Worm (Caenorhabditis elegans) whole organism, L3 larva: ENCODE data around the gene timp-1.

Experiments
- R02D3.7 ChIP-seq: fragments of 150-350 bp; optimal IDR thresholded peaks from 2 replicates; lab custom pipeline; 2014; ENCODE audit warnings: missing biosample characterization, missing genetic modification characterization
- aly-2 ChIP-seq: fragments of 150-350 bp; optimal IDR thresholded peaks from 2 replicates; lab custom pipeline; 2014; ENCODE audit warnings: missing biosample characterization, missing genetic modification characterization
- ama-1 ChIP-seq: fragments of 150-350 bp; optimal IDR thresholded peaks from 2 replicates; lab custom pipeline; 2018
- ceh-28 ChIP-seq: fragments of 150-350 bp; optimal IDR thresholded peaks from 2 replicates; lab custom pipeline; 2014; ENCODE audit warnings: missing biosample characterization, missing genetic modification reagents, missing genetic modification characterization
- ceh-9 ChIP-seq: sonication (generic microtip); optimal IDR thresholded peaks from 2 replicates; lab custom pipeline; 2018; ENCODE audit warnings: missing biosample characterization, missing genetic modification characterization
- daf-12 ChIP-seq: fragments of 150-350 bp; optimal IDR thresholded peaks from 2 replicates; lab custom pipeline; 2014; ENCODE audit warnings: missing biosample characterization, missing genetic modification reagents, missing genetic modification characterization
- egl-27 ChIP-seq: sonication (generic microtip); optimal IDR thresholded peaks from 4 replicates; lab custom pipeline; 2017; ENCODE audit warnings: missing biosample characterization, missing genetic modification reagents, missing genetic modification characterization
- egl-5 ChIP-seq: fragments of 150-350 bp; optimal IDR thresholded peaks from 2 replicates; lab custom pipeline; 2017; ENCODE audit warnings: missing biosample characterization, missing genetic modification reagents, missing genetic modification characterization, inconsistent platforms
- fkh-10 ChIP-seq: sonication (generic microtip); optimal IDR thresholded peaks from 2 replicates; lab custom pipeline; 2017; ENCODE audit warnings: missing biosample characterization, missing genetic modification reagents, missing genetic modification characterization
- fkh-2 ChIP-seq: fragments of 150-350 bp; optimal IDR thresholded peaks from 2 replicates; lab custom pipeline; 2014; ENCODE audit warnings: missing biosample characterization, missing genetic modification reagents, missing genetic modification characterization
- fos-1 ChIP-seq: fragments of 150-350 bp; optimal IDR thresholded peaks from 2 replicates; lab custom pipeline; 2014; ENCODE audit warnings: missing biosample characterization, missing genetic modification characterization
- hmg-11 ChIP-seq: sonication (generic microtip); optimal IDR thresholded peaks from 2 replicates; lab custom pipeline; 2016; ENCODE audit warnings: missing genetic modification characterization, missing compliant biosample characterization
- jun-1 ChIP-seq: fragments of 150-350 bp; optimal IDR thresholded peaks from 2 replicates; lab custom pipeline; 2014; ENCODE audit warnings: missing biosample characterization, missing genetic modification reagents, missing genetic modification characterization
- lin-15B ChIP-seq: fragments of 150-350 bp; optimal IDR thresholded peaks from 2 replicates; lab custom pipeline; 2014; ENCODE audit warnings: missing biosample characterization, missing genetic modification characterization
- lin-39 ChIP-seq: fragments of 150-350 bp; optimal IDR thresholded peaks from 2 replicates; lab custom pipeline; 2018; ENCODE audit warnings: missing biosample characterization, missing genetic modification reagents, missing genetic modification characterization
- lsy-12 ChIP-seq: sonication (generic microtip); optimal IDR thresholded peaks from 2 replicates; lab custom pipeline; 2016; ENCODE audit warnings: mild to moderate bottlenecking, missing genetic modification characterization, missing compliant biosample characterization
- mdl-1 ChIP-seq: fragments of 150-350 bp; optimal IDR thresholded peaks from 2 replicates; lab custom pipeline; 2014; ENCODE audit warnings: missing biosample characterization, missing genetic modification characterization
- mml-1 ChIP-seq: fragments of 150-350 bp; sonication (generic microtip); optimal IDR thresholded peaks from 3 replicates; lab custom pipeline; 2014; ENCODE audit warnings: missing biosample characterization, missing genetic modification characterization
- nfya-1 ChIP-seq: sonication (generic microtip); optimal IDR thresholded peaks from 2 replicates; lab custom pipeline; 2017; ENCODE audit warnings: missing genetic modification characterization, mild to moderate bottlenecking, missing compliant biosample characterization, antibody characterized with exemption, moderate library complexity; ENCODE audit not compliant: insufficient read depth
- nhr-11 ChIP-seq: fragments of 150-350 bp; optimal IDR thresholded peaks from 2 replicates; lab custom pipeline; 2014; ENCODE audit warnings: missing biosample characterization, missing genetic modification characterization
- nhr-12 ChIP-seq: fragments of 150-350 bp; optimal IDR thresholded peaks from 2 replicates; lab custom pipeline; 2014; ENCODE audit warnings: missing biosample characterization, missing genetic modification characterization
- nhr-25 ChIP-seq: sonication (generic microtip); optimal IDR thresholded peaks from 2 replicates; lab custom pipeline; 2017; ENCODE audit warnings: missing biosample characterization, missing genetic modification characterization
- nhr-28 ChIP-seq: fragments of 150-350 bp; optimal IDR thresholded peaks from 2 replicates; lab custom pipeline; 2014; ENCODE audit warnings: missing biosample characterization, missing genetic modification characterization
- nhr-43 ChIP-seq: sonication (generic microtip); optimal IDR thresholded peaks from 2 replicates; lab custom pipeline; 2016; ENCODE audit warnings: mild to moderate bottlenecking, missing genetic modification characterization, missing compliant biosample characterization; ENCODE audit not compliant: poor library complexity, severe bottlenecking
- nhr-67 ChIP-seq: fragments of 150-350 bp; optimal IDR thresholded peaks from 2 replicates; lab custom pipeline; 2014; ENCODE audit warnings: missing biosample characterization, missing genetic modification characterization
- nhr-76 ChIP-seq: fragments of 150-350 bp; sonication (generic microtip); optimal IDR thresholded peaks from 5 replicates; lab custom pipeline; 2014; ENCODE audit warnings: missing biosample characterization, missing genetic modification characterization
- pha-4 ChIP-seq: fragments of 150-350 bp; optimal IDR thresholded peaks from 2 replicates; lab custom pipeline; 2014; ENCODE audit warnings: missing biosample characterization, missing genetic modification reagents, missing genetic modification characterization
- pqm-1 ChIP-seq: fragments of 150-350 bp; optimal IDR thresholded peaks from 2 replicates; lab custom pipeline; 2017; ENCODE audit warnings: missing biosample characterization, missing genetic modification characterization, inconsistent platforms
- sea-2 ChIP-seq: fragments of 150-350 bp; sonication (generic microtip); optimal IDR thresholded peaks from 4 replicates; lab custom pipeline; 2014; ENCODE audit warnings: missing biosample characterization, missing genetic modification reagents, missing genetic modification characterization
- skn-1 ChIP-seq: fragments of 150-350 bp; optimal IDR thresholded peaks from 2 replicates; lab custom pipeline; 2014; ENCODE audit warnings: missing biosample characterization, missing genetic modification characterization
- snpc-4 ChIP-seq: fragments of 150-350 bp; optimal IDR thresholded peaks from 2 replicates; lab custom pipeline; 2014; ENCODE audit warnings: missing biosample characterization, missing genetic modification characterization
- tbx-2 ChIP-seq: sonication (generic microtip); optimal IDR thresholded peaks from 2 replicates; lab custom pipeline; 2016; ENCODE audit warnings: mild to moderate bottlenecking, missing genetic modification characterization, missing compliant biosample characterization
- unc-62 ChIP-seq: fragments of 150-350 bp; sonication (generic microtip); optimal IDR thresholded peaks from 4 replicates; lab custom pipeline; 2014; ENCODE audit warnings: missing biosample characterization, missing genetic modification reagents, missing genetic modification characterization
- zag-1 ChIP-seq: fragments of 150-350 bp; optimal IDR thresholded peaks from 2 replicates; lab custom pipeline; 2014; ENCODE audit warnings: missing biosample characterization, missing genetic modification characterization
- ztf-11 ChIP-seq: fragments of 150-350 bp; optimal IDR thresholded peaks from 2 replicates; lab custom pipeline; 2014; ENCODE audit warnings: missing biosample characterization, missing genetic modification characterization
- ztf-4 ChIP-seq: fragments of 150-350 bp; optimal IDR thresholded peaks from 2 replicates; lab custom pipeline; 2014; ENCODE audit warnings: missing biosample characterization, missing genetic modification characterization

The timp-1 gene

ce11 chrV:8169150-8169549 is 37.9 kb upstream of the timp-1 start:
- TF ChIP-seq nhr-43 (tag; lab: Kevin White, UChicago) (no peak), skn-1 (no peak), snpc-4 (tag; lab: Kevin White, UChicago) (no peak), fos-1 (tag; lab: Kevin White, UChicago) (no peak), mml-1 (tag; lab: Kevin White, UChicago) (no peak), unc-62 (GFP tag; lab: Kevin White, UChicago) (no peak), lin-39 (no peak), jun-1 (tag; lab: Kevin White, UChicago) (no peak)

DNA sequence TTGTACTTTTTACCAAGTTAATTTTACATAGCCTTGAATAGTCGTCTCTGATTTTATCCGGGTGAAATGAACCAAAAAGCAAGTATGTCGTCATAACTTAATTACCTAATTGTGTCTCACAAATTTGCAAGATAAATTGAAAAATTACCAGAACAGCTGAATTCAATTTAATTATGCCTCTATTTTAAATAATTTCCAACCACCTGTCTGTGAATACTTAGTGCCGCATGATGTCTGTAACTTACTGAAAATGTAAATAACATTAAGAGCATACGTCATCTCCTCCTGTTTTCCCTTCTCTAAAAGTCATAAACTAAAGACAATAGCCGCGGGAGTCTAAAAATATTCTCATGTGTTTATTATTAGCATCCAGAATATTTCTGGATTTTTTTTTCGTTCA is 36.7 kb upstream of the timp-1 start:
- TF ChIP-seq fos-1 (tag; lab: Kevin White, UChicago) (no peak), nhr-25 (tag; lab: Kevin White, UChicago) (no peak), nfya-1 (tag; lab: Kevin White, UChicago) (no peak), ztf-4 (tag; lab: Kevin White, UChicago) (no peak), zag-1 (tag; lab: Kevin White, UChicago) (no peak), nhr-76 (tag; lab: Kevin White, UChicago) (no peak), ceh-9 (tag; lab: Kevin White, UChicago) (no peak), lin-39 (no peak), ceh-28 (tag; lab: Kevin White, UChicago) (no peak), nhr-11 (tag; lab: Kevin White, UChicago) (no peak), nhr-12 (no peak), mml-1 (tag; lab: Kevin White, UChicago) (no peak), lin-15B (tag; lab: Kevin White, UChicago) (no peak), sea-2 (GFP tag; lab: Kevin White, UChicago) (no peak), fkh-10 (no peak), lsy-12 (tag; lab: Kevin White, UChicago) (no peak), hmg-11 (tag; lab: Kevin White, UChicago) (no peak)
- TF ChIP-seq, all 47 proteins: peak for 0

DNA sequence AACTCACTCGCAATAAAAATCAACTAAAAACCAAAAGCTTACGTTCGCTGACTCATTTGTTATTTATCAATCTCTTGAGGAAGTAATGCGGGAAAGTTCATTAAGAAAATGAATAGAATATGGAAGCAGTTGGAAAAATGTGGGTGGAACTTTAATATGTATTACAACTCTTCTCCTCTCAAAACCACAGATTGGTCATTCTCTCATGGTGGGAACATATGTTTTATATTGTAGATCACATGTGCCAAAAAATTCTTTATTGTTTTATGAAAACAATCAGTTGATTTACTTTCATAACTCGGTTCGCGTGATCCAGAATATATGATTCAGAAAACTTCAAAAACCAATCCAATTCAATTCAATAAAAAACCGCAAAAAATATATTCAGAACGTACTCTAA is 35.3 kb upstream of the timp-1 start:
- no peak for TF ChIP-seq nfya-1 (tag; lab: Kevin White, UChicago)
- TF ChIP-seq aly-2 (tag; lab: Kevin White, UChicago): no peak
- no peak for TF ChIP-seq jun-1 (tag; lab: Kevin White, UChicago)
- TF ChIP-seq nhr-76 (tag; lab: Kevin White, UChicago): no peak
- TF ChIP-seq snpc-4 (tag; lab: Kevin White, UChicago): no peak
- TF ChIP-seq ceh-28 (tag; lab: Kevin White, UChicago): no peak
- TF ChIP-seq ztf-4 (tag; lab: Kevin White, UChicago): no peak
- no peak for TF ChIP-seq ztf-11 (tag; lab: Kevin White, UChicago)
- no peak for TF ChIP-seq egl-27 (tag; lab: Kevin White, UChicago)
- TF ChIP-seq unc-62 (GFP tag; lab: Kevin White, UChicago): no peak
- no peak for TF ChIP-seq nhr-25 (tag; lab: Kevin White, UChicago)
- no peak for TF ChIP-seq daf-12
- no peak for TF ChIP-seq mdl-1 (tag; lab: Kevin White, UChicago)
- TF ChIP-seq pha-4 (tag; lab: Kevin White, UChicago): no peak
- TF ChIP-seq ama-1 (lab: Kevin White, UChicago): no peak
- TF ChIP-seq R02D3.7 (tag; lab: Kevin White, UChicago): no peak
- no peak for TF ChIP-seq egl-5 (tag; lab: Kevin White, UChicago)
- TF ChIP-seq fos-1 (tag; lab: Kevin White, UChicago): no peak
- no peak for TF ChIP-seq tbx-2
- TF ChIP-seq nhr-67: no peak

- TF ChIP-seq R02D3.7 (tag; lab: Kevin White, UChicago): no peak
These were observed 29.7 kb upstream of the timp-1 start, which contains the start of gene F20D6.9 for ce11 chrV:8177349-8177748. F20D6.9 (minus strand) TSS chrV:8177449.

- TF ChIP-seq nhr-76 (tag; lab: Kevin White, UChicago) (no peak), nfya-1 (tag; lab: Kevin White, UChicago) (no peak), nhr-43 (tag; lab: Kevin White, UChicago) (no peak), R02D3.7 (tag; lab: Kevin White, UChicago) (no peak), nhr-28 (no peak), tbx-2 (no peak), ceh-28 (tag; lab: Kevin White, UChicago) (no peak), pqm-1 (tag; lab: Kevin White, UChicago) (no peak), fkh-2 (tag; lab: Kevin White, UChicago) (no peak)
These were observed 28.8 kb upstream of the timp-1 start for ce11 chrV:8178279-8178678.
